Fruit fly (Drosophila melanogaster) whole organism, embryonic: ENCODE results near the gene CG34354.

Experiments used
- Adf1 ChIP-seq: fragments of 200-800 bp; sonication (Bioruptor generic); IDR thresholded peaks from 2 replicates; pipeline ENCODE4 v1.3.6; 2022; ENCODE audit warnings: missing biosample characterization, missing genetic modification characterization
- Bteb2 ChIP-seq: fragments of 200-800 bp; sonication (Bioruptor generic); optimal IDR thresholded peaks from 2 replicates; lab custom pipeline; 2016; ENCODE audit warnings: missing biosample characterization, missing genetic modification characterization
- CG10267 ChIP-seq: fragments of 200-800 bp; sonication (Bioruptor generic); optimal IDR thresholded peaks from 2 replicates; lab custom pipeline; 2018; ENCODE audit warnings: missing biosample characterization, mild to moderate bottlenecking, missing genetic modification characterization, moderate library complexity
- CG13296 ChIP-seq: fragments of 200-800 bp; sonication (Bioruptor generic); optimal IDR thresholded peaks from 3 replicates; lab custom pipeline; 2018; ENCODE audit warnings: missing biosample characterization, mild to moderate bottlenecking, missing genetic modification characterization
- CG14710 ChIP-seq: fragments of 200-800 bp; sonication (Bioruptor generic); optimal IDR thresholded peaks from 3 replicates; lab custom pipeline; 2019; ENCODE audit warnings: missing biosample characterization, mild to moderate bottlenecking, missing genetic modification characterization, moderate library complexity
- CG15601 ChIP-seq: fragments of 200-800 bp; sonication (Bioruptor generic); optimal IDR thresholded peaks from 3 replicates; lab custom pipeline; 2019; ENCODE audit warnings: missing biosample characterization, mild to moderate bottlenecking, missing genetic modification characterization, moderate library complexity
- CG1602 ChIP-seq: fragments of 200-800 bp; sonication (Bioruptor generic); optimal IDR thresholded peaks from 3 replicates; lab custom pipeline; 2016; ENCODE audit warnings: missing biosample characterization, missing genetic modification characterization
- CG1647 ChIP-seq: fragments of 200-800 bp; sonication (Bioruptor generic); optimal IDR thresholded peaks from 3 replicates; lab custom pipeline; 2016; ENCODE audit warnings: missing biosample characterization, missing genetic modification characterization
- CG16815 ChIP-seq: fragments of 200-800 bp; sonication (Bioruptor generic); optimal IDR thresholded peaks from 3 replicates; lab custom pipeline; 2017; ENCODE audit warnings: missing biosample characterization, mild to moderate bottlenecking, missing genetic modification characterization
- CG17612 ChIP-seq: fragments of 200-800 bp; sonication (Bioruptor generic); IDR thresholded peaks from 2 replicates; pipeline ENCODE4 v1.3.6; 2022; ENCODE audit warnings: missing biosample characterization, missing genetic modification characterization
- CG32772 ChIP-seq: fragments of 200-800 bp; sonication (Bioruptor generic); IDR thresholded peaks from 2 replicates; pipeline ENCODE4 v1.3.6; 2022; ENCODE audit warnings: missing biosample characterization, missing genetic modification characterization
- CG33557 ChIP-seq: fragments of 200-800 bp; sonication (Bioruptor generic); optimal IDR thresholded peaks from 2 replicates; lab custom pipeline; 2019; ENCODE audit warnings: missing biosample characterization, mild to moderate bottlenecking, missing genetic modification characterization, moderate library complexity
- CG4404 ChIP-seq: fragments of 200-800 bp; sonication (Bioruptor generic); IDR thresholded peaks from 2 replicates; pipeline ENCODE4 v1.3.6; 2022; ENCODE audit warnings: missing biosample characterization, missing genetic modification characterization
- CG6791 ChIP-seq: fragments of 200-800 bp; sonication (Bioruptor generic); IDR thresholded peaks from 3 replicates; pipeline ENCODE4 v1.3.6; 2022; ENCODE audit warnings: missing biosample characterization, missing genetic modification characterization; ENCODE audit not compliant: partially characterized antibody
- CG8089 ChIP-seq: fragments of 200-800 bp; sonication (Bioruptor generic); optimal IDR thresholded peaks from 3 replicates; lab custom pipeline; 2016; ENCODE audit warnings: missing biosample characterization, missing genetic modification characterization
- CG8290 ChIP-seq, 3 experiments: fragments of 200-800 bp; sonication (Bioruptor generic); optimal IDR thresholded peaks; 2 replicates each; lab custom pipeline; 2016 to 2019; ENCODE audit warnings: missing biosample characterization in 3 of 3, missing genetic modification characterization in 3 of 3, mild to moderate bottlenecking in 2 of 3, moderate library complexity in 1 of 3
- CG9215 ChIP-seq: fragments of 200-800 bp; sonication (Bioruptor generic); IDR thresholded peaks from 2 replicates; pipeline ENCODE4 v1.3.6; 2022; ENCODE audit warnings: missing biosample characterization, missing genetic modification characterization
- Chrac-16 ChIP-seq: fragments of 200-800 bp; sonication (Bioruptor generic); optimal IDR thresholded peaks from 3 replicates; lab custom pipeline; 2016; ENCODE audit warnings: missing biosample characterization, missing genetic modification characterization
- Deaf1 ChIP-seq: fragments of 200-800 bp; optimal IDR thresholded peaks from 3 replicates; lab custom pipeline; 2019; ENCODE audit warnings: missing biosample characterization, mild to moderate bottlenecking, missing genetic modification characterization, moderate library complexity
- Eip74EF ChIP-seq, 2 experiments: fragments of 200-800 bp in 1 of 2; fragments of >200 bp in 1 of 2; sonication (Bioruptor generic) in 1 of 2; optimal IDR thresholded peaks; 2 replicates each; lab custom pipeline; 2017 to 2019; ENCODE audit warnings: missing biosample characterization in 2 of 2, missing genetic modification characterization in 2 of 2, mild to moderate bottlenecking in 1 of 2, moderate library complexity in 1 of 2
- Ets65A ChIP-seq: fragments of 200-800 bp; sonication (Bioruptor generic); peaks from one replicate; lab custom pipeline; 2016; ENCODE audit warnings: missing biosample characterization, missing genetic modification characterization
- Hr39 ChIP-seq: fragments of >200 bp; optimal IDR thresholded peaks from 2 replicates; lab custom pipeline; 2017
- Hr51 ChIP-seq, 2 experiments: fragments of 200-800 bp; sonication (Bioruptor generic); optimal IDR thresholded peaks; 2 replicates in 1 of 2; 3 replicates in 1 of 2; lab custom pipeline; 2016 to 2018; ENCODE audit warnings: missing biosample characterization in 2 of 2, missing genetic modification characterization in 2 of 2, mild to moderate bottlenecking in 1 of 2, moderate library complexity in 1 of 2
- Lim3 ChIP-seq: fragments of 200-800 bp; sonication (Bioruptor generic); IDR thresholded peaks from 2 replicates; pipeline ENCODE4 v1.3.6; 2022; ENCODE audit warnings: missing biosample characterization, missing genetic modification characterization
- MESR4 ChIP-seq: fragments of 200-800 bp; sonication (Bioruptor generic); optimal IDR thresholded peaks from 2 replicates; lab custom pipeline; 2018; ENCODE audit warnings: missing biosample characterization, mild to moderate bottlenecking, missing genetic modification characterization, moderate library complexity
- Mad ChIP-seq: fragments of 200-800 bp; sonication (Bioruptor generic); optimal IDR thresholded peaks from 2 replicates; lab custom pipeline; 2016; ENCODE audit warnings: missing biosample characterization, missing genetic modification characterization
- NFAT ChIP-seq: fragments of 200-800 bp; sonication (Bioruptor generic); IDR thresholded peaks from 2 replicates; pipeline ENCODE4 v1.3.6; 2022; ENCODE audit warnings: missing biosample characterization, missing genetic modification characterization
- NK7.1 ChIP-seq: fragments of 200-800 bp; sonication (Bioruptor generic); optimal IDR thresholded peaks from 3 replicates; lab custom pipeline; 2016; ENCODE audit warnings: missing biosample characterization, missing genetic modification characterization
- Nf-YA ChIP-seq: fragments of 200-800 bp; sonication (Bioruptor generic); IDR thresholded peaks from 2 replicates; pipeline ENCODE4 v1.3.6; 2022; ENCODE audit warnings: missing biosample characterization, missing genetic modification characterization
- Nf-YC ChIP-seq: fragments of 200-800 bp; optimal IDR thresholded peaks from 3 replicates; lab custom pipeline; 2019; ENCODE audit warnings: missing biosample characterization, mild to moderate bottlenecking, missing genetic modification characterization, moderate library complexity
- Oaz ChIP-seq: fragments of 200-800 bp; sonication (Bioruptor generic); IDR thresholded peaks from 2 replicates; pipeline ENCODE4 v1.3.6; 2022; ENCODE audit warnings: missing biosample characterization, missing genetic modification characterization
- PHDP ChIP-seq: fragments of 200-800 bp; sonication (Bioruptor generic); optimal IDR thresholded peaks from 3 replicates; lab custom pipeline; 2018; ENCODE audit warnings: missing biosample characterization, mild to moderate bottlenecking, missing genetic modification characterization, moderate library complexity
- Trl ChIP-seq, 3 experiments: fragments of >200 bp in 2 of 3; fragments of 200-800 bp in 1 of 3; sonication (Bioruptor generic) in 1 of 3; optimal IDR thresholded peaks; 2 replicates in 1 of 3; 3 replicates in 2 of 3; lab custom pipeline; 2016 to 2017; ENCODE audit warnings: missing biosample characterization in 1 of 3, missing genetic modification characterization in 1 of 3
- ash1 ChIP-seq: fragments of 200-800 bp; sonication (Bioruptor generic); optimal IDR thresholded peaks from 2 replicates; lab custom pipeline; 2018; ENCODE audit warnings: missing biosample characterization, mild to moderate bottlenecking, missing genetic modification characterization
- az2 ChIP-seq: fragments of 200-800 bp; sonication (Bioruptor generic); optimal IDR thresholded peaks from 3 replicates; lab custom pipeline; 2016; ENCODE audit warnings: missing biosample characterization, missing genetic modification characterization
- bowl ChIP-seq: fragments of 200-800 bp; sonication (Bioruptor generic); IDR thresholded peaks from 2 replicates; pipeline ENCODE4 v1.3.6; 2022; ENCODE audit warnings: missing biosample characterization, missing genetic modification characterization
- cato ChIP-seq: fragments of 200-800 bp; sonication (Bioruptor generic); optimal IDR thresholded peaks from 2 replicates; lab custom pipeline; 2016; ENCODE audit warnings: missing biosample characterization, missing genetic modification characterization, borderline replicate concordance
- cg ChIP-seq: fragments of 200-800 bp; sonication (Bioruptor generic); optimal IDR thresholded peaks from 3 replicates; lab custom pipeline; 2019; ENCODE audit warnings: missing biosample characterization, mild to moderate bottlenecking, missing genetic modification characterization, moderate library complexity
- ci ChIP-seq: fragments of 200-800 bp; sonication (Bioruptor generic); IDR thresholded peaks from 3 replicates; pipeline ENCODE4 v1.3.6; 2022; ENCODE audit warnings: missing biosample characterization, missing genetic modification characterization
- crc ChIP-seq: fragments of 200-800 bp; sonication (Bioruptor generic); optimal IDR thresholded peaks from 2 replicates; lab custom pipeline; 2016; ENCODE audit warnings: missing biosample characterization, missing genetic modification characterization
- crol ChIP-seq: fragments of 200-800 bp; sonication (Bioruptor generic); IDR thresholded peaks from 2 replicates; pipeline ENCODE4 v1.3.6; 2022; ENCODE audit warnings: missing biosample characterization, missing genetic modification characterization
- ewg ChIP-seq: fragments of 200-800 bp; sonication (Bioruptor generic); optimal IDR thresholded peaks from 3 replicates; lab custom pipeline; 2017; ENCODE audit warnings: mild to moderate bottlenecking, missing biosample characterization, missing genetic modification reagents, missing genetic modification characterization
- her ChIP-seq: fragments of 200-800 bp; sonication (Bioruptor generic); optimal IDR thresholded peaks from 2 replicates; lab custom pipeline; 2016; ENCODE audit warnings: missing biosample characterization, missing genetic modification characterization
- lola ChIP-seq, 3 experiments: fragments of >200 bp in 2 of 3; fragments of 200-800 bp in 1 of 3; sonication (Bioruptor generic) in 1 of 3; optimal IDR thresholded peaks; 2 replicates each; lab custom pipeline; 2017 to 2019; ENCODE audit warnings: missing biosample characterization in 3 of 3, missing genetic modification characterization in 3 of 3, mild to moderate bottlenecking in 1 of 3, moderate library complexity in 1 of 3
- nerfin-2 ChIP-seq: fragments of 200-800 bp; sonication (Bioruptor generic); IDR thresholded peaks from 2 replicates; pipeline ENCODE4 v1.3.6; 2022; ENCODE audit warnings: missing biosample characterization, missing genetic modification characterization; ENCODE audit not compliant: partially characterized antibody
- p53 ChIP-seq: fragments of 200-800 bp; sonication (Bioruptor generic); optimal IDR thresholded peaks from 2 replicates; lab custom pipeline; 2016; ENCODE audit warnings: missing biosample characterization, missing genetic modification characterization
- pan ChIP-seq, 4 experiments: fragments of >200 bp in 3 of 4; fragments of 200-800 bp in 1 of 4; sonication (Bioruptor generic) in 1 of 4; optimal IDR thresholded peaks in 3 of 4; IDR thresholded peaks in 1 of 4; 2 replicates each; pipeline versions ENCODE4 v1.3.6 to Lab custom; 2017 to 2022; ENCODE audit warnings: missing biosample characterization in 2 of 4, missing genetic modification characterization in 2 of 4, mixed read lengths in 1 of 4
- phol ChIP-seq: fragments of 200-800 bp; sonication (Bioruptor generic); optimal IDR thresholded peaks from 3 replicates; lab custom pipeline; 2018; ENCODE audit warnings: missing biosample characterization, mild to moderate bottlenecking, missing genetic modification characterization, moderate library complexity
- row ChIP-seq: fragments of 200-800 bp; sonication (Bioruptor generic); IDR thresholded peaks from 3 replicates; pipeline ENCODE4 v1.3.6; 2022; ENCODE audit warnings: missing biosample characterization, missing genetic modification characterization
- so ChIP-seq: fragments of 200-800 bp; sonication (Bioruptor generic); IDR thresholded peaks from 3 replicates; pipeline ENCODE4 v1.3.6; 2022; ENCODE audit warnings: missing biosample characterization, missing genetic modification characterization

CG34354 gene

dm6 chr3R:28146396-28146930, at the start of gene CG34354:
Gene CG34354 (plus strand): TSS chr3R:28146880.
- TF ChIP-seq ewg (GFP tag; lab: Kevin White, UChicago) (peak; percentile 82), Hr39 (lab: Kevin White, UChicago) (no peak), CG1647 (GFP tag; lab: Kevin White, UChicago) (no peak), Chrac-16 (GFP tag; lab: Kevin White, UChicago) (no peak), CG8290 (GFP tag; optimal IDR thresholded peaks at IDR 0.05; lab: Kevin White, UChicago) (no peak), CG8290 (tag; optimal IDR thresholded peaks at IDR 0.05; lab: Kevin White, UChicago) (no peak), crol (GFP tag; lab: Robert Waterston, UW) (peak; percentile 42), phol (tag; lab: Kevin White, UChicago) (no peak), CG32772 (GFP tag; lab: Robert Waterston, UW) (no peak), so (GFP tag; lab: Robert Waterston, UW) (no peak), Nf-YC (peak; percentile 21), CG8089 (no peak), CG10267 (tag; lab: Kevin White, UChicago) (no peak), Trl (optimal IDR thresholded peaks at IDR 0.05; lab: Kevin White, UChicago) (peak; percentile 26 to 33), Trl (GFP tag; optimal IDR thresholded peaks at IDR 0.05; lab: Kevin White, UChicago) (no peak), CG6791 (GFP tag; lab: Robert Waterston, UW) (no peak), lola (GFP tag; optimal IDR thresholded peaks at IDR 0.05; lab: Kevin White, UChicago) (no peak), nerfin-2 (no peak), CG1602 (GFP tag; lab: Kevin White, UChicago) (no peak), NFAT (GFP tag; lab: Robert Waterston, UW) (no peak), ash1 (GFP tag; lab: Kevin White, UChicago) (no peak), Mad (GFP tag; lab: Kevin White, UChicago) (no peak), CG9215 (GFP tag; lab: Robert Waterston, UW) (no peak), p53 (GFP tag; lab: Kevin White, UChicago) (no peak), her (GFP tag; lab: Kevin White, UChicago) (no peak), Bteb2 (GFP tag; lab: Kevin White, UChicago) (no peak), cato (no peak), pan (optimal IDR thresholded peaks at IDR 0.05; lab: Kevin White, UChicago) (no peak), pan (GFP tag; optimal IDR thresholded peaks at IDR 0.05 in 1 of 2, IDR thresholded peaks at IDR 0.05 in 1 of 2) (no peak), Adf1 (peak; percentile 89), Nf-YA (GFP tag; lab: Robert Waterston, UW) (no peak), Deaf1 (tag; lab: Kevin White, UChicago) (peak; percentile 98), cg (GFP tag; lab: Kevin White, UChicago) (no peak), CG13296 (GFP tag; lab: Kevin White, UChicago) (no peak)

DNA sequence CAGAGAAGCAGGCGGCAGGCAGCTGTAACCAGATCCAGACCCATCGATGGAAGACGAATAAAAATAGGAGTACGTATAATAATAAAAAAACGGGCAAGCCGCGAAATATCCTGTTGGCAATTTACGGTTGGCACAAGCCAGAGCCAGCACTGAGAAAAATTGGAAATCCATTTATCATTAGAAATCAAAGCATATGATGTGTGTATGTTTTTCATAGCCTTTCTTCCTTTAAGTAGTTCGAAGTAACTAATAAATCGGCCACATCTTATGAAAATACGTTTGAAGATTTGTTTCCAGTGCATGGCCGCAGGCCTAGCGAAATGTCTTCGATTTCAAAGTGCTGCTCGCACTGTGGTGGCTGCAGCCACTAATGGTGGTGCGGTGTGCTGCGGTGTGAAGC, 29.9 kb upstream of the CG34354 start:
- peak; percentile 53; the same call in 1 of the 3 replicates for TF ChIP-seq ci
- no peak for TF ChIP-seq az2 (GFP tag; lab: Kevin White, UChicago)
- no peak for TF ChIP-seq MESR4 (GFP tag; lab: Kevin White, UChicago)
- TF ChIP-seq row, result peak; percentile 44; the same call in 1 of the 3 replicates
- no peak for TF ChIP-seq CG16815 (GFP tag; lab: Kevin White, UChicago)
- peak; percentile 11 for TF ChIP-seq PHDP
- TF ChIP-seq bowl, result no peak
- TF ChIP-seq Ets65A (GFP tag; lab: Kevin White, UChicago), result peak; percentile 52
- TF ChIP-seq CG15601 (tag; lab: Kevin White, UChicago), result no peak
- no peak for TF ChIP-seq Eip74EF (GFP tag; optimal IDR thresholded peaks at IDR 0.05; lab: Kevin White, UChicago)
- no peak for TF ChIP-seq Lim3
- TF ChIP-seq CG14710 (tag; lab: Kevin White, UChicago), result no peak
- TF ChIP-seq NK7.1 (GFP tag; lab: Kevin White, UChicago), result no peak
- peak in 1 of 2 experiments; percentile 11 for TF ChIP-seq Hr51 (GFP tag; optimal IDR thresholded peaks at IDR 0.05; lab: Kevin White, UChicago)
- TF ChIP-seq crc (GFP tag; lab: Kevin White, UChicago), result no peak
- no peak for TF ChIP-seq Oaz (GFP tag; lab: Robert Waterston, UW)
- TF ChIP-seq CG33557 (GFP tag; lab: Kevin White, UChicago), result no peak
- no peak for TF ChIP-seq NFAT (GFP tag; lab: Robert Waterston, UW)
- no peak for TF ChIP-seq CG17612 (GFP tag; lab: Robert Waterston, UW)
- TF ChIP-seq CG4404, result no peak
